Worm (Caenorhabditis elegans) whole organism, L2 larva: Measurements from ENCODE around the gene set-5.

Source experiments
- ZK546.5 ChIP-seq: sonication (generic microtip); optimal IDR thresholded peaks from 2 replicates; lab custom pipeline; 2017; ENCODE audit warnings: missing biosample characterization, missing genetic modification characterization
- alr-1 ChIP-seq: fragments of 150-350 bp; optimal IDR thresholded peaks from 2 replicates; lab custom pipeline; 2014; ENCODE audit warnings: missing biosample characterization, missing genetic modification characterization
- ceh-82 ChIP-seq: fragments of 150-350 bp; optimal IDR thresholded peaks from 2 replicates; lab custom pipeline; 2014; ENCODE audit warnings: missing biosample characterization, missing genetic modification characterization
- elt-3 ChIP-seq: sonication (generic microtip); optimal IDR thresholded peaks from 2 replicates; lab custom pipeline; 2017; ENCODE audit warnings: missing biosample characterization, missing genetic modification characterization
- lin-13 ChIP-seq: fragments of 150-350 bp; optimal IDR thresholded peaks from 2 replicates; lab custom pipeline; 2014; ENCODE audit warnings: missing biosample characterization, missing genetic modification reagents, missing genetic modification characterization
- lin-39 ChIP-seq: fragments of 150-350 bp; optimal IDR thresholded peaks from 2 replicates; lab custom pipeline; 2014; ENCODE audit warnings: missing biosample characterization, missing genetic modification reagents, missing genetic modification characterization
- lsy-2 ChIP-seq, 2 experiments: fragments of 150-350 bp in 1 of 2; sonication (generic microtip) in 1 of 2; optimal IDR thresholded peaks; 2 replicates each; lab custom pipeline; 2014 to 2017; ENCODE audit warnings: missing biosample characterization in 2 of 2, missing genetic modification characterization in 2 of 2
- nhr-10 ChIP-seq: sonication (generic microtip); optimal IDR thresholded peaks from 2 replicates; lab custom pipeline; 2017; ENCODE audit warnings: missing biosample characterization, missing genetic modification characterization
- nhr-77 ChIP-seq: fragments of 150-350 bp; optimal IDR thresholded peaks from 2 replicates; lab custom pipeline; 2014; ENCODE audit warnings: missing biosample characterization, missing genetic modification characterization
- unc-39 ChIP-seq: fragments of 150-350 bp; optimal IDR thresholded peaks from 2 replicates; lab custom pipeline; 2014; ENCODE audit warnings: missing biosample characterization, missing genetic modification characterization

ce11 chrV:14716114-14716513 lies 17.3 kb downstream of the set-5 start, which contains the start of gene fbxa-147:
- TF ChIP-seq ZK546.5 (tag; lab: Kevin White, UChicago) = no peak
- TF ChIP-seq alr-1 (tag; lab: Kevin White, UChicago) = no peak
- no peak for TF ChIP-seq nhr-77 (tag; lab: Kevin White, UChicago)
- TF ChIP-seq lsy-2 (tag; optimal IDR thresholded peaks at IDR 0.05; lab: Kevin White, UChicago) = no peak
- no peak for TF ChIP-seq ceh-82 (tag; lab: Kevin White, UChicago)
- no peak for TF ChIP-seq lin-39 (tag; lab: Kevin White, UChicago)
- TF ChIP-seq unc-39 (tag; lab: Kevin White, UChicago) = no peak
- TF ChIP-seq nhr-10 (tag; lab: Kevin White, UChicago) = no peak
- no peak for TF ChIP-seq lin-13 (GFP tag; lab: Kevin White, UChicago)
- TF ChIP-seq elt-3 (tag; lab: Kevin White, UChicago) = no peak
